Fruit fly (Drosophila melanogaster) whole organism, embryonic: ENCODE measurements around the gene CG15213.

Source experiments
- Bteb2 ChIP-seq: fragments of 200-800 bp; sonication (Bioruptor generic); optimal IDR thresholded peaks from 2 replicates; lab custom pipeline; 2016; ENCODE audit warnings: missing biosample characterization, missing genetic modification characterization
- CG10321 ChIP-seq: fragments of 200-800 bp; sonication (Bioruptor generic); IDR thresholded peaks from 2 replicates; pipeline ENCODE4 v1.3.6; 2022; ENCODE audit warnings: missing biosample characterization, missing genetic modification characterization
- CG10543 ChIP-seq: fragments of 200-800 bp; sonication (Bioruptor generic); optimal IDR thresholded peaks from 3 replicates; lab custom pipeline; 2017; ENCODE audit warnings: missing biosample characterization, mild to moderate bottlenecking, missing genetic modification characterization, moderate library complexity
- CG10565 ChIP-seq: fragments of 200-800 bp; sonication (Bioruptor generic); optimal IDR thresholded peaks from 3 replicates; lab custom pipeline; 2016; ENCODE audit warnings: missing biosample characterization, mild to moderate bottlenecking, missing genetic modification characterization
- CG10979 ChIP-seq: fragments of 200-800 bp; sonication (Bioruptor generic); optimal IDR thresholded peaks from 2 replicates; lab custom pipeline; 2018; ENCODE audit warnings: missing biosample characterization, mild to moderate bottlenecking, missing genetic modification characterization, moderate library complexity
- CG11723 ChIP-seq: fragments of 200-800 bp; sonication (Bioruptor generic); optimal IDR thresholded peaks from 2 replicates; lab custom pipeline; 2017; ENCODE audit warnings: missing biosample characterization, mild to moderate bottlenecking, missing genetic modification characterization
- CG12236 ChIP-seq: fragments of 200-800 bp; sonication (Bioruptor generic); optimal IDR thresholded peaks from 2 replicates; lab custom pipeline; 2016; ENCODE audit warnings: missing biosample characterization, missing genetic modification characterization
- CG13424 ChIP-seq: fragments of 200-800 bp; sonication (Bioruptor generic); optimal IDR thresholded peaks from 2 replicates; lab custom pipeline; 2019; ENCODE audit warnings: missing biosample characterization, mild to moderate bottlenecking, missing genetic modification characterization, moderate library complexity
- CG17186 ChIP-seq: fragments of 200-800 bp; sonication (Bioruptor generic); optimal IDR thresholded peaks from 3 replicates; lab custom pipeline; 2017; ENCODE audit warnings: missing biosample characterization, missing genetic modification reagents, missing genetic modification characterization
- CG2129 ChIP-seq: fragments of 200-800 bp; sonication (Bioruptor generic); IDR thresholded peaks from 2 replicates; pipeline ENCODE4 v1.3.6; 2022; ENCODE audit warnings: missing biosample characterization, missing genetic modification characterization; ENCODE audit not compliant: partially characterized antibody
- CG32767 ChIP-seq: fragments of 200-800 bp; sonication (Bioruptor generic); IDR thresholded peaks from 2 replicates; pipeline ENCODE4 v1.3.6; 2022; ENCODE audit warnings: missing biosample characterization, missing genetic modification characterization
- CG3407 ChIP-seq: fragments of 200-800 bp; sonication (Bioruptor generic); optimal IDR thresholded peaks from 2 replicates; lab custom pipeline; 2018; ENCODE audit warnings: missing biosample characterization, mild to moderate bottlenecking, missing genetic modification characterization
- CG3847 ChIP-seq: fragments of 200-800 bp; sonication (Bioruptor generic); IDR thresholded peaks from 2 replicates; pipeline ENCODE4 v1.3.6; 2022; ENCODE audit warnings: missing biosample characterization, missing genetic modification characterization
- CG4282 ChIP-seq: fragments of 200-800 bp; sonication (Bioruptor generic); optimal IDR thresholded peaks from 2 replicates; lab custom pipeline; 2016; ENCODE audit warnings: missing biosample characterization, missing genetic modification characterization
- CG6175 ChIP-seq: fragments of 200-800 bp; sonication (Bioruptor generic); IDR thresholded peaks from 3 replicates; pipeline ENCODE4 v1.3.6; 2022; ENCODE audit warnings: missing biosample characterization, missing genetic modification characterization
- CG6854 ChIP-seq: fragments of 200-800 bp; sonication (Bioruptor generic); optimal IDR thresholded peaks from 3 replicates; lab custom pipeline; 2017; ENCODE audit warnings: missing biosample characterization, mild to moderate bottlenecking, missing genetic modification characterization
- CG8290 ChIP-seq, 3 experiments: fragments of 200-800 bp; sonication (Bioruptor generic); optimal IDR thresholded peaks; 2 replicates each; lab custom pipeline; 2016 to 2019; ENCODE audit warnings: missing biosample characterization in 3 of 3, missing genetic modification characterization in 3 of 3, mild to moderate bottlenecking in 2 of 3, moderate library complexity in 1 of 3
- CG9437 ChIP-seq: fragments of 200-800 bp; sonication (Bioruptor generic); optimal IDR thresholded peaks from 2 replicates; lab custom pipeline; 2018; ENCODE audit warnings: missing biosample characterization, mild to moderate bottlenecking, missing genetic modification characterization
- CG9932 ChIP-seq: fragments of 200-800 bp; sonication (Bioruptor generic); IDR thresholded peaks from 2 replicates; pipeline ENCODE4 v1.3.6; 2022; ENCODE audit warnings: missing biosample characterization, missing genetic modification characterization
- Eip74EF ChIP-seq, 2 experiments: fragments of 200-800 bp in 1 of 2; fragments of >200 bp in 1 of 2; sonication (Bioruptor generic) in 1 of 2; optimal IDR thresholded peaks; 2 replicates each; lab custom pipeline; 2017 to 2019; ENCODE audit warnings: missing biosample characterization in 2 of 2, missing genetic modification characterization in 2 of 2, mild to moderate bottlenecking in 1 of 2, moderate library complexity in 1 of 2
- H15 ChIP-seq: fragments of 200-800 bp; sonication (Bioruptor generic); IDR thresholded peaks from 3 replicates; pipeline ENCODE4 v1.3.6; 2022; ENCODE audit warnings: missing biosample characterization, missing genetic modification characterization
- H2.0 ChIP-seq: fragments of 200-800 bp; sonication (Bioruptor generic); IDR thresholded peaks from 2 replicates; pipeline ENCODE4 v1.3.6; 2022; ENCODE audit warnings: missing biosample characterization, missing genetic modification characterization
- HLH3B ChIP-seq: fragments of 200-800 bp; sonication (Bioruptor generic); IDR thresholded peaks from 2 replicates; pipeline ENCODE4 v1.3.6; 2022; ENCODE audit warnings: missing biosample characterization, missing genetic modification characterization
- Hmr ChIP-seq: fragments of 200-800 bp; sonication (Bioruptor generic); optimal IDR thresholded peaks from 3 replicates; lab custom pipeline; 2017; ENCODE audit warnings: mild to moderate bottlenecking, missing biosample characterization, missing genetic modification reagents, missing genetic modification characterization
- MTF-1 ChIP-seq: fragments of 200-800 bp; sonication (Bioruptor generic); optimal IDR thresholded peaks from 2 replicates; lab custom pipeline; 2018; ENCODE audit warnings: missing biosample characterization, mild to moderate bottlenecking, missing genetic modification characterization, borderline replicate concordance
- Meics ChIP-seq: fragments of 200-800 bp; sonication (Bioruptor generic); optimal IDR thresholded peaks from 2 replicates; lab custom pipeline; 2017; ENCODE audit warnings: missing biosample characterization, mild to moderate bottlenecking, missing genetic modification characterization
- Vsx1 ChIP-seq: fragments of 200-800 bp; sonication (Bioruptor generic); optimal IDR thresholded peaks from 2 replicates; lab custom pipeline; 2017; ENCODE audit warnings: missing biosample characterization, mild to moderate bottlenecking, missing genetic modification characterization, missing genetic modification reagents
- Xrp1 ChIP-seq: fragments of 200-800 bp; sonication (Bioruptor generic); IDR thresholded peaks from 2 replicates; pipeline ENCODE4 v1.3.6; 2022; ENCODE audit warnings: missing biosample characterization, missing genetic modification characterization
- ash1 ChIP-seq: fragments of 200-800 bp; sonication (Bioruptor generic); optimal IDR thresholded peaks from 2 replicates; lab custom pipeline; 2018; ENCODE audit warnings: missing biosample characterization, mild to moderate bottlenecking, missing genetic modification characterization
- bbx ChIP-seq: fragments of 200-800 bp; sonication (Bioruptor generic); IDR thresholded peaks from 2 replicates; pipeline ENCODE4 v1.3.6; 2022; ENCODE audit warnings: missing biosample characterization, missing genetic modification characterization; ENCODE audit not compliant: partially characterized antibody
- br ChIP-seq: fragments of >200 bp; optimal IDR thresholded peaks from 2 replicates; lab custom pipeline; 2017
- dimm ChIP-seq: fragments of 200-800 bp; sonication (Bioruptor generic); IDR thresholded peaks from 2 replicates; pipeline ENCODE4 v1.3.6; 2022; ENCODE audit warnings: missing biosample characterization, missing genetic modification characterization
- fd102C ChIP-seq: fragments of 200-800 bp; sonication (Bioruptor generic); optimal IDR thresholded peaks from 2 replicates; lab custom pipeline; 2018; ENCODE audit warnings: missing biosample characterization, mild to moderate bottlenecking, missing genetic modification characterization, moderate library complexity
- fd3F ChIP-seq: fragments of 200-800 bp; sonication (Bioruptor generic); optimal IDR thresholded peaks from 2 replicates; lab custom pipeline; 2018; ENCODE audit warnings: missing biosample characterization, mild to moderate bottlenecking, missing genetic modification characterization, moderate library complexity
- fd96Cb ChIP-seq: fragments of 200-800 bp; sonication (Bioruptor generic); optimal IDR thresholded peaks from 2 replicates; lab custom pipeline; 2018; ENCODE audit warnings: missing biosample characterization, mild to moderate bottlenecking, missing genetic modification characterization, moderate library complexity
- gcm2 ChIP-seq: fragments of 200-800 bp; sonication (Bioruptor generic); optimal IDR thresholded peaks from 2 replicates; lab custom pipeline; 2016; ENCODE audit warnings: missing biosample characterization, missing genetic modification characterization
- grn ChIP-seq: fragments of 200-800 bp; sonication (Bioruptor generic); optimal IDR thresholded peaks from 3 replicates; lab custom pipeline; 2017; ENCODE audit warnings: missing biosample characterization, missing genetic modification characterization
- gro ChIP-seq: fragments of 200-800 bp; sonication (Bioruptor generic); optimal IDR thresholded peaks from 2 replicates; lab custom pipeline; 2016; ENCODE audit warnings: missing biosample characterization, missing genetic modification characterization
- lilli ChIP-seq: fragments of 200-800 bp; sonication (Bioruptor generic); optimal IDR thresholded peaks from 3 replicates; lab custom pipeline; 2016; ENCODE audit warnings: missing biosample characterization, missing genetic modification characterization
- mirr ChIP-seq: fragments of 200-800 bp; sonication (Bioruptor generic); optimal IDR thresholded peaks from 3 replicates; lab custom pipeline; 2018; ENCODE audit warnings: missing biosample characterization, mild to moderate bottlenecking, missing genetic modification characterization
- pfk ChIP-seq: fragments of 200-800 bp; sonication (Bioruptor generic); optimal IDR thresholded peaks from 2 replicates; lab custom pipeline; 2018; ENCODE audit warnings: missing biosample characterization, mild to moderate bottlenecking, missing genetic modification characterization, moderate library complexity
- psq ChIP-seq: fragments of 200-800 bp; sonication (Bioruptor generic); optimal IDR thresholded peaks from 2 replicates; lab custom pipeline; 2017; ENCODE audit warnings: missing biosample characterization, missing genetic modification characterization
- ranshi ChIP-seq: fragments of 200-800 bp; sonication (Bioruptor generic); IDR thresholded peaks from 2 replicates; pipeline ENCODE4 v1.3.6; 2022; ENCODE audit warnings: missing biosample characterization, missing genetic modification characterization
- ro ChIP-seq: fragments of 200-800 bp; sonication (Bioruptor generic); IDR thresholded peaks from 2 replicates; pipeline ENCODE4 v1.3.6; 2022; ENCODE audit warnings: missing biosample characterization, missing genetic modification characterization
- sd ChIP-seq: fragments of 200-800 bp; sonication (Bioruptor generic); optimal IDR thresholded peaks from 3 replicates; lab custom pipeline; 2018; ENCODE audit warnings: missing biosample characterization, mild to moderate bottlenecking, missing genetic modification characterization, moderate library complexity
- sna ChIP-seq: fragments of 200-800 bp; sonication (Bioruptor generic); IDR thresholded peaks from 2 replicates; pipeline ENCODE4 v1.3.6; 2022; ENCODE audit warnings: missing biosample characterization, missing genetic modification characterization; ENCODE audit not compliant: partially characterized antibody
- sug ChIP-seq: fragments of 200-800 bp; optimal IDR thresholded peaks from 2 replicates; lab custom pipeline; 2019; ENCODE audit warnings: missing biosample characterization, mild to moderate bottlenecking, missing genetic modification characterization, moderate library complexity
- usp ChIP-seq: fragments of >200 bp; optimal IDR thresholded peaks from 2 replicates; lab custom pipeline; 2017; ENCODE audit warnings: missing biosample characterization, missing genetic modification characterization
- z ChIP-seq: fragments of 200-800 bp; sonication (Bioruptor generic); IDR thresholded peaks from 3 replicates; pipeline ENCODE4 v1.3.6; 2022; ENCODE audit warnings: missing biosample characterization, missing genetic modification characterization

The CG15213 gene

DNA sequence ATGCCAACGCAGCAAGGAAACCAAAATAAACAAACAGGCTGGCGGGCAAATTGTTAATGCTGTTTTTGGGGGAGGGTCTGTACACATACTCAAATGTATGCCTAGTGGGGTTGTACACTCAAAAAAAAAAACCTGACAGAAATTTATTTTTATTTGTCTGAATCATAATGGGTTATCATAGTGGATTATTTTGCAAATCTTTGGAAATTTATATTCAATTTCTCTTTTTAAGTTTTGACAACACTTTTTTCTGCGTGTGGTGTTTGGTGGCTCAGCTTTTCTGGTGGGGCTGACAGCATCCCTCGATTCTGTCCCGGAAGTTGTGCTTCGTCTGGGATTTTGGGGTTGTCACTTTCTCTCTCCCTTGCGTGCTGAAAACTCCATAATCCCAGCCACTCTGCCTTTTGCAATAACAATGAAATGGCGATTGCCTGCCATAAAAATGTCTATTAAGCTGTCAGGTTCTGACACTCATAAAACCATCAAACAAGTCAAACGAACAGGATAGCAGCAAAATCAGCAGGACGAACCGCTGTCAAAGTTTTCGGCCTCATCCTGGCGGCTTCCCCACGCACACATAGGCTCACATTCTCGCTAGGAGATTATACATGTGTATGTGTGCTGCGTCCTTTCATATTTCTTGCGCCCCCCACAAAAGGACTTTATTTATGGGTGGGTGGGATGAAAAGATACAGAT, 22.0 kb upstream of the CG15213 start (continued):
- TF ChIP-seq br (lab: Kevin White, UChicago) (no peak), CG17186 (GFP tag; lab: Kevin White, UChicago) (no peak), lilli (GFP tag; lab: Kevin White, UChicago) (peak; percentile 84), usp (GFP tag; lab: Kevin White, UChicago) (no peak), CG6854 (peak; percentile 77), fd96Cb (peak; percentile 61), CG10979 (tag; lab: Kevin White, UChicago) (peak; percentile 66), H2.0 (GFP tag; lab: Robert Waterston, UW) (peak; percentile 78), ash1 (no peak), CG13424 (tag; lab: Kevin White, UChicago) (peak; percentile 77), Vsx1 (GFP tag; lab: Kevin White, UChicago) (no peak), sd (tag; lab: Kevin White, UChicago) (no peak), CG6175 (GFP tag; lab: Robert Waterston, UW) (no peak), fd3F (peak; percentile 38), bbx (GFP tag; lab: Robert Waterston, UW) (no peak), HLH3B (GFP tag; lab: Robert Waterston, UW) (peak; percentile 91), CG10565 (no peak), Eip74EF (GFP tag; optimal IDR thresholded peaks at IDR 0.05; lab: Kevin White, UChicago) (peak in 1 of 2 experiments; percentile 32), CG4282 (peak; percentile 26), CG3847 (peak; percentile 67; the same call in 1 of the 2 replicates), fd102C (GFP tag; lab: Kevin White, UChicago) (no peak), dimm (0 out of 2 replicates have a peak, but pooled peaks have one; percentile 58), CG10321 (GFP tag; lab: Robert Waterston, UW) (peak; percentile 41; the same call in 1 of the 2 replicates), ro (GFP tag; lab: Robert Waterston, UW) (no peak; the same call in 1 of the 2 replicates), Hmr (GFP tag; lab: Kevin White, UChicago) (peak; percentile 89), CG9437 (GFP tag; lab: Kevin White, UChicago) (peak; percentile 20), psq (GFP tag; lab: Kevin White, UChicago) (no peak), ranshi (peak; percentile 79; the same call in 1 of the 2 replicates), H15 (GFP tag; lab: Robert Waterston, UW) (peak; percentile 77), Meics (GFP tag; lab: Kevin White, UChicago) (peak; percentile 84), CG9932 (GFP tag; lab: Robert Waterston, UW) (no peak; the same call in 1 of the 2 replicates), CG3407 (GFP tag; lab: Kevin White, UChicago) (peak; percentile 61), CG10543 (GFP tag; lab: Kevin White, UChicago) (peak; percentile 66), pfk (no peak), CG32767 (GFP tag; lab: Robert Waterston, UW) (peak; percentile 81), gro (GFP tag; lab: Kevin White, UChicago) (peak; percentile 79), gcm2 (GFP tag; lab: Kevin White, UChicago) (peak; percentile 21), CG12236 (GFP tag; lab: Kevin White, UChicago) (peak; percentile 48), z (GFP tag; lab: Robert Waterston, UW) (no peak), sug (peak; percentile 7), CG8290 (GFP tag; optimal IDR thresholded peaks at IDR 0.05; lab: Kevin White, UChicago) (peak; percentile 22), CG8290 (tag; optimal IDR thresholded peaks at IDR 0.05; lab: Kevin White, UChicago) (peak in 1 of 2 experiments; percentile 21), sna (no peak), mirr (GFP tag; lab: Kevin White, UChicago) (peak; percentile 20), grn (GFP tag; lab: Kevin White, UChicago) (peak; percentile 13), CG2129 (GFP tag; lab: Robert Waterston, UW) (no peak), Bteb2 (peak; percentile 74), CG11723 (GFP tag; lab: Kevin White, UChicago) (no peak), Xrp1 (peak; percentile 87), MTF-1 (GFP tag; lab: Kevin White, UChicago) (no peak)
